Fruit fly (Drosophila melanogaster): ENCODE measurements around the gene rhea.

Gene rhea

DNA sequence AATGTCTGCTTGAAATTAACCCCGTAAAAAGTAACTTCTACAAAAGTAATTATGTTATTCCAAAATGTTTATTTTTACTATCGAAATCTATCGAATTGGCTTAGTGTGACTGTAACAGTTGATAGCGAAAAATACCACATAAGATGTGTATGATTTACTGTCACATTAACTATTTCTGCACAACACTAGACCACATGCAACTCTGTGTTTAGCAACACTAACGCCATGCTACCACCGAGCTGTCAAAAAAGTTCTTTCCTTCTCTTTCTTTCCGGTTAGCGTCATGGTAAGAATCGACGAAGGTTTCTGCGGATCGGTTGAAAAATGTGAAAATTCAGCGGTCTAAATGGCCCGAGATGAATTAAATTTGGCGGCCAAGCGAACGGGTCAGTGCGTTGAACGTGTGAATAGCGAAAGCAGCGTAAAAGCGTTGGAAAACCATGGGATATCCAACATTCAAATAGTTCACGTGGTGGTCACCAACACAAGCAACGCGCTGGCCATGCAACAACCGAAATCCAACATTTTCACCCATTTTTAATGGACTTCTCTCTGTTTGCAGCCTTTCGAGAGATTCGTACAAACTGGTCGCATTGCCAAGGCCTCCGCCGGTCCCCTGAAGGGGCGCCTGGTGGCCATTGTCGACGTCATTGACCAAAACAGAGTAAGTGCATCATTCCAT, 56.1 kb downstream of the rhea start, which contains the start of the genes Nelf-E and RpL14 (continued):
- TF ChIP-seq jim (GFP tag; optimal IDR thresholded peaks at IDR 0.05) (no peak), Abd-B (GFP tag; optimal IDR thresholded peaks at IDR 0.05) (no peak), Myc (optimal IDR thresholded peaks at IDR 0.05) (peak; percentile 71), sv (GFP tag; optimal IDR thresholded peaks at IDR 0.05) (peak; percentile 87)

DNA sequence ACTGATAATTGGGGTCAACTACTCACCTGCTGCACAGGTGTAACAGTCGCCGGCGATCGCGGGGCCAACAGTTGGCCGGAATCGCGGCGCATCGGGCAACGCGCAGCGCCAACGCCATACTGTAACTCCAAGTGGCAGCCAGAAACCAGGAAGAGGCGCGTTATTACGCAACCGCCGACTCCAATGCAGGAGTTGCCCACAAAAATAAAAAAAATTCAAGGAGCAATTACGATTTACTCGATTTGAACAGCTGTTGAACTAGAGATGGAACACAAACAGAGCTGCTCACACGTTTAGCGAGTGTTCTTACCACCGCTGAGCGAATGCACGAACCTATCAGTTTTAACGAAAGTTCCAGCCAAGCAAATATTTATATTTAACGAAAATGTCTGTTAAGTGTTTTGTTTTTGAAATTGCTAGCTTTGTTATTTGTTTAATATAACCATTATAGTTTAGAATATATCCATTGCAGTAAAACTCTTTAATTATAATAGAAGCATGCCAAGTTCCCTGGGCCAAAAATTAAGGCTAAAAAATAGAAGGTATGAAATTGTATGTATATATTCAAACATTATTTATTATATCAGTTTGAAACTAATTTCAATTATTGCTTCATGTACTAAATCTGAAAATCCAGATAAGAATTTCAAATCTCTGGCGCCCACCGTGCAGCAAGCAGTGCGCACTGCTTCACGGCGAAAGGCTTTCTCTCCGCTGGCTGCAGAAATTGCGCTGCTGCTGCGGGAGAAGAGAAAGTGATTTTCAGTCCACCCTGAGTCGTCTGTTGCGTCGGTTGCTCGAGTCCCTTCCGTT, 59.3 kb downstream of the rhea start, which contains the start of the genes CG5989 and CG6282:
TSS of gene CG5989 (minus strand) at position 270 of the 813 bp plus-strand sequence.
TSS of gene CG6282 (plus strand) at position 778 of the 813 bp plus-strand sequence.
- TF ChIP-seq Sp1 (GFP tag; optimal IDR thresholded peaks at IDR 0.05) (no peak), sv (GFP tag; optimal IDR thresholded peaks at IDR 0.05) (peak; percentile 8), Jra (GFP tag; optimal IDR thresholded peaks at IDR 0.05) (no peak), ey (GFP tag; optimal IDR thresholded peaks at IDR 0.05) (no peak), Myc (optimal IDR thresholded peaks at IDR 0.05) (peak; percentile 61)

DNA sequence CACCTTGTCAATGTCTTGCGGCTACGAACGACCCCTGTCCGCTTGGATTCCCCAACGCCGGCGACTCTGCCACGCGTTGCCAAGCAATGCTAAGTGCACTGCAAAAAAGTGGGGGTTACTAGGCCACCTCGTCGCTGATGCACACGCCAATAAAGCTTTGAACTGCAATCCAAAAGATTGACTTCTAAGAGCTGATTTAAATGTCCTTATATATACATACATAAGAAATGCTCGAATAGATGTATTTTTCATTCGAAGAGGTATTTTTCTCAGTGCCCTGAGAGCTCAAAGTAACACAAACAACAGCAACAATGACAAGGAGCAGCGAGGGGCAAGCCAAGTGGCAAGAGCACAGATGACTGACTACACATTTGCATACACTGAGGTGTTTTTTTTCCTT, 62.6 kb downstream of the rhea start:
- TF ChIP-seq fru (GFP tag; optimal IDR thresholded peaks at IDR 0.05) (peak; percentile 15), foxo (GFP tag; optimal IDR thresholded peaks at IDR 0.05) (peak in 1 of 2 experiments; percentile 21), woc (GFP tag; optimal IDR thresholded peaks at IDR 0.05) (no peak), ey (GFP tag; optimal IDR thresholded peaks at IDR 0.05) (peak; percentile 34), h (GFP tag; optimal IDR thresholded peaks at IDR 0.05) (peak; percentile 20), HLH106 (tag; optimal IDR thresholded peaks at IDR 0.05) (no peak)

DNA sequence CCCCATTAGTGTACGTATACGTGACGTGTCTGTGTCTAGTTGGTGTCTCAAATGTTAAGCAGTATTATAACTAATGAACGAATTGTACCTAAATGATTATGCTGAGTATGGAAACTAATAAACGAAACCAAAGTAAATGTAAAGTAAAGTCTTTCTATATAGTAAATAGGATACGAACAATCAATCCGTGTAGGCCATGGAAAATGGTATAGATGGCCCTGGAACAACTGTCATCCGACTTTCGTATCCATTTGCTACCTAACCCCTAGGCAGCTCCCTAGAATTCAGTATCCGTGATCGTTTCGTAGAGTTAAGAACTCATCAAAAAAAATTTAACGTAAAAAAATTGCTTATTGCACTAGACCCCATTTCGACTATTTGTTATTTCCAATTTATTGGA, 72.1 kb downstream of the rhea start, which contains the start of gene S-Lap1:
TSS of gene S-Lap1 (plus strand) at position 301 of the 400 bp plus-strand sequence.
- TF ChIP-seq brk (GFP tag; optimal IDR thresholded peaks at IDR 0.05) (no peak), woc (GFP tag; optimal IDR thresholded peaks at IDR 0.05) (no peak), GATAd (GFP tag; optimal IDR thresholded peaks at IDR 0.05) (no peak), Abd-B (GFP tag; optimal IDR thresholded peaks at IDR 0.05) (no peak), Rel (GFP tag; optimal IDR thresholded peaks at IDR 0.05) (no peak), Rel (tag; optimal IDR thresholded peaks at IDR 0.05) (no peak), lola (GFP tag; optimal IDR thresholded peaks at IDR 0.05) (no peak), psq (GFP tag; optimal IDR thresholded peaks at IDR 0.05) (no peak), CG32264 (GFP tag; optimal IDR thresholded peaks at IDR 0.05) (no peak), rgr (GFP tag; optimal IDR thresholded peaks at IDR 0.05) (no peak), dl (GFP tag; optimal IDR thresholded peaks at IDR 0.05; ENCODE audit: insufficient read depth in 1 of 2, partially characterized antibody in 2 of 2) (no peak), CrebA (GFP tag; optimal IDR thresholded peaks at IDR 0.05; ENCODE audit: borderline replicate concordance) (no peak), Hnf4 (GFP tag; optimal IDR thresholded peaks at IDR 0.05) (no peak), Sp1 (GFP tag; optimal IDR thresholded peaks at IDR 0.05) (no peak)

DNA sequence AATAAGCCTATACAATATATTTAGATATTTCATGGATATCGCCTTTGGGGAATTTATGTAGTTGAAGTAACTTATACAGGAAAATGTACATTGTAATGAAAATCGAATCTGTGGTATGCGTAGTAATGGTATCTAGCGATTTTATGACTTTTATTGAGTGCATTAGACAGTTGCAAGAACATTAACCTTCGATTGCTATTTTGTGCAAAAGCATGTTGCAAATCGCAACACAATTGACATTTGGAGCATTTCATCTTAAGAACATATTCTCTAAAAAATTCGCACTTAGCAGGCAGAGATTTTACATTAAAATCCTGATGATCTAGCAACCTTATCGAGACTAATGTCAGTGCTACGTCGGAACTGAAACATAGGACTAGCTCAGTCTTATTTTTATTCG, 74.8 kb downstream of the rhea start, which contains the start of gene S-Lap2:
TSS of gene S-Lap2 (plus strand) at position 301 of the 400 bp plus-strand sequence.
- TF ChIP-seq foxo (GFP tag; optimal IDR thresholded peaks at IDR 0.05): no peak
- no peak for TF ChIP-seq Hr78 (GFP tag; optimal IDR thresholded peaks at IDR 0.05)
- TF ChIP-seq HLH106 (tag; optimal IDR thresholded peaks at IDR 0.05): no peak
- no peak for TF ChIP-seq Myc (optimal IDR thresholded peaks at IDR 0.05)
- no peak for TF ChIP-seq Hr83 (GFP tag; optimal IDR thresholded peaks at IDR 0.05; ENCODE audit: poor library complexity, severe bottlenecking)
- no peak for TF ChIP-seq ey (GFP tag; optimal IDR thresholded peaks at IDR 0.05)
- no peak for TF ChIP-seq dmrt93B (GFP tag; optimal IDR thresholded peaks at IDR 0.05)

DNA sequence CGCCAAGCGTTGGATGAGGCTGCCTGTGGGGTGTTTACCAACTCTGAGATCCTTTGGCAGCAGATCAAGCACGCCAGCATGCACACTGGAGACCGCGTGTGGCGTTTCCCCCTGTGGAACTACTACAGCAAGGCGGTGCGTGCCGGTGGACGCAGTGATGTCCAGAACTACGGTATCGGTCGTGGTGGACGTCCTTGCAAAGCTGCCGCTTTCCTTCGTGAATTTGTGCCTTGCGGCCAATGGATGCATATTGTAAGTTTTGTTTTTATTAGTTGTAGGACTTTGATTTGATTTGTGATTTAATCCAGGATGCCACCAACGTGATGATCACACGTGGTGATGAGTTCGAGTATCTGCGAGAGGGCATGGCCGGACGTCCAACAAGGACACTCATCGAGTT, 76.7 kb downstream of the rhea start:
- TF ChIP-seq rgr (GFP tag; optimal IDR thresholded peaks at IDR 0.05) (no peak), brk (GFP tag; optimal IDR thresholded peaks at IDR 0.05) (no peak), lola (GFP tag; optimal IDR thresholded peaks at IDR 0.05) (no peak), Rel (GFP tag; optimal IDR thresholded peaks at IDR 0.05) (no peak), Rel (tag; optimal IDR thresholded peaks at IDR 0.05) (no peak), Myc (optimal IDR thresholded peaks at IDR 0.05) (no peak), CG9705 (GFP tag; optimal IDR thresholded peaks at IDR 0.05) (no peak), Abd-B (GFP tag; optimal IDR thresholded peaks at IDR 0.05) (no peak), CrebA (GFP tag; optimal IDR thresholded peaks at IDR 0.05; ENCODE audit: borderline replicate concordance) (no peak), sv (GFP tag; optimal IDR thresholded peaks at IDR 0.05) (no peak), OdsH (GFP tag; optimal IDR thresholded peaks at IDR 0.05) (no peak), psq (GFP tag; optimal IDR thresholded peaks at IDR 0.05) (no peak), dl (GFP tag; optimal IDR thresholded peaks at IDR 0.05; ENCODE audit: insufficient read depth in 1 of 2, partially characterized antibody in 2 of 2) (no peak), dmrt93B (GFP tag; optimal IDR thresholded peaks at IDR 0.05) (no peak), Sp1 (GFP tag; optimal IDR thresholded peaks at IDR 0.05) (no peak), h (GFP tag; optimal IDR thresholded peaks at IDR 0.05) (no peak), Dfd (GFP tag; optimal IDR thresholded peaks at IDR 0.05) (no peak), Hnf4 (GFP tag; optimal IDR thresholded peaks at IDR 0.05) (no peak), tai (GFP tag; optimal IDR thresholded peaks at IDR 0.05) (no peak)
